Fruit fly (Drosophila melanogaster): ENCODE results near the gene CG6908.

CG6908 gene

DNA sequence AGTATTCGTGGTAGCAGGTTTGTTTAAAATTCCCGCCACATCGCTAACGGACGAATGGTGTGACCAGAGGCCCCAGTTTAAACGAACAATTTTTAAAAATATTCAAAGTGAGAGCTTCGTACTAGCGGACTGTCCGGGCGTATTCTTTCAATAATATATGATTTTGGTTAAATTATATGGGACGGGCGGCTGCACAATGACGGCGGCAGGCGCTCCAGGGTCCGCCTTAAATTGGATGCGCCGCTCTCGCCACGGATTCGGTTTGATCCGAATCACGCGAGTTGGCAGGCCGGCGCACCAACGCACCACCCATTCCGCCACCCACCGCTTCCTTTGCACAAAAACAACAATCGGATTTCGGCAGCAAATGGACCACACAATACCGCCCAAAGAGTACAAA is 45.5 kb upstream of the CG6908 start, which contains the start of gene CG14721 (continued):
- TF ChIP-seq Xbp1 (GFP tag; optimal IDR thresholded peaks at IDR 0.05) (peak; percentile 47), lov (optimal IDR thresholded peaks at IDR 0.05) (no peak), lov (GFP tag; IDR thresholded peaks at IDR 0.05) (no peak), CG12659 (GFP tag; optimal IDR thresholded peaks at IDR 0.05) (peak; percentile 41), esg (GFP tag; conservative IDR thresholded peaks at IDR 0.05) (no peak), CG2712 (tag; optimal IDR thresholded peaks at IDR 0.05) (no peak), Hr39 (optimal IDR thresholded peaks at IDR 0.05) (no peak), zen2 (GFP tag; IDR thresholded peaks at IDR 0.05; ENCODE audit: partially characterized antibody) (no peak; the same call in 2 of the 3 replicates), YL-1 (GFP tag; optimal IDR thresholded peaks at IDR 0.05) (peak; percentile 31), CG18619 (GFP tag; optimal IDR thresholded peaks at IDR 0.05) (no peak), sens (GFP tag) (peak; percentile 85), dan (GFP tag; IDR thresholded peaks at IDR 0.05) (no peak), CG5953 (GFP tag; IDR thresholded peaks at IDR 0.05) (no peak), CG12155 (GFP tag; optimal IDR thresholded peaks at IDR 0.05) (peak; percentile 62), ci (GFP tag; IDR thresholded peaks at IDR 0.05) (peak; percentile 38; the same call in 2 of the 3 replicates), CG3163 (GFP tag; optimal IDR thresholded peaks at IDR 0.05) (no peak), Chrac-16 (GFP tag; optimal IDR thresholded peaks at IDR 0.05) (peak; percentile 23), CG17912 (GFP tag; optimal IDR thresholded peaks at IDR 0.05) (no peak), Dbx (GFP tag; IDR thresholded peaks at IDR 0.05) (0 out of 3 replicates have a peak, but pooled peaks have one; percentile 5), CG7357 (GFP tag; IDR thresholded peaks at IDR 0.05) (no peak), al (GFP tag; IDR thresholded peaks at IDR 0.05) (no peak), E2f1 (GFP tag; IDR thresholded peaks at IDR 0.05) (no peak), Neu2 (GFP tag; optimal IDR thresholded peaks at IDR 0.05; ENCODE audit: borderline replicate concordance) (no peak), Ets97D (GFP tag; optimal IDR thresholded peaks at IDR 0.05) (peak; percentile 72), CG11695 (GFP tag; IDR thresholded peaks at IDR 0.05) (0 out of 3 replicates have a peak, but pooled peaks have one; percentile 32), CG1832 (GFP tag; optimal IDR thresholded peaks at IDR 0.05) (no peak), CG4360 (GFP tag; IDR thresholded peaks at IDR 0.05) (no peak), repo (GFP tag; optimal IDR thresholded peaks at IDR 0.05) (no peak), CG2678 (tag; optimal IDR thresholded peaks at IDR 0.05) (no peak), CG11560 (tag; IDR thresholded peaks at IDR 0.05) (peak; percentile 45; the same call in 1 of the 3 replicates), Rfx (GFP tag; IDR thresholded peaks at IDR 0.05) (no peak; the same call in 1 of the 2 replicates), Sry-δ (GFP tag; optimal IDR thresholded peaks at IDR 0.05) (peak; percentile 58), BEAF-32 (GFP tag; optimal IDR thresholded peaks at IDR 0.05) (peak; percentile 72), Lhr (GFP tag; optimal IDR thresholded peaks at IDR 0.05) (peak; percentile 57), CG32532 (GFP tag; IDR thresholded peaks at IDR 0.05) (peak; percentile 48; the same call in 1 of the 2 replicates), CG10565 (GFP tag; optimal IDR thresholded peaks at IDR 0.05) (no peak), Med (GFP tag) (peak; percentile 88), insv (GFP tag; optimal IDR thresholded peaks at IDR 0.05) (no peak), CG2202 (tag; optimal IDR thresholded peaks at IDR 0.05) (no peak), CG2129 (GFP tag; IDR thresholded peaks at IDR 0.05; ENCODE audit: partially characterized antibody) (no peak), gsb-n (tag; optimal IDR thresholded peaks at IDR 0.05) (no peak), nerfin-2 (GFP tag; IDR thresholded peaks at IDR 0.05; ENCODE audit: partially characterized antibody) (no peak), CG17612 (GFP tag; IDR thresholded peaks at IDR 0.05) (no peak), Side (GFP tag; optimal IDR thresholded peaks at IDR 0.05) (no peak), sug (tag; optimal IDR thresholded peaks at IDR 0.05) (no peak), CG13775 (GFP tag; optimal IDR thresholded peaks at IDR 0.05) (peak; percentile 34), disco-r (GFP tag; optimal IDR thresholded peaks at IDR 0.05) (no peak), sr (GFP tag; IDR thresholded peaks at IDR 0.05) (no peak), CG7556 (GFP tag; optimal IDR thresholded peaks at IDR 0.05) (no peak), inv (GFP tag; IDR thresholded peaks at IDR 0.05; ENCODE audit: partially characterized antibody) (peak; percentile 23; the same call in 1 of the 2 replicates), scrt (GFP tag; optimal IDR thresholded peaks at IDR 0.05) (no peak), salm (tag; optimal IDR thresholded peaks at IDR 0.05) (no peak)
